Fruit fly (Drosophila melanogaster): ENCODE data around the gene Efa6.

Efa6 gene

dm6 chr3R:22595293-22595868 lies 7.8 kb downstream of the Efa6 start:
- no peak for TF ChIP-seq CrebA (GFP tag; optimal IDR thresholded peaks at IDR 0.05; ENCODE audit: borderline replicate concordance)
- no peak for TF ChIP-seq sv (GFP tag; optimal IDR thresholded peaks at IDR 0.05)
- TF ChIP-seq Abd-B (GFP tag; optimal IDR thresholded peaks at IDR 0.05): no peak
- TF ChIP-seq foxo (GFP tag; optimal IDR thresholded peaks at IDR 0.05): no peak
- TF ChIP-seq lola (GFP tag; optimal IDR thresholded peaks at IDR 0.05): no peak
- TF ChIP-seq pan (optimal IDR thresholded peaks at IDR 0.05): no peak
- TF ChIP-seq brk (GFP tag; optimal IDR thresholded peaks at IDR 0.05): no peak
- TF ChIP-seq dl (GFP tag; optimal IDR thresholded peaks at IDR 0.05; ENCODE audit: insufficient read depth in 1 of 2, partially characterized antibody in 2 of 2): no peak
- TF ChIP-seq Sp1 (GFP tag; optimal IDR thresholded peaks at IDR 0.05): no peak
- TF ChIP-seq dmrt93B (GFP tag; optimal IDR thresholded peaks at IDR 0.05): no peak

- TF ChIP-seq Sp1 (GFP tag; optimal IDR thresholded peaks at IDR 0.05) (no peak), Dfd (GFP tag; optimal IDR thresholded peaks at IDR 0.05) (peak; percentile 54)
These were observed 8.9 kb downstream of the Efa6 start for dm6 chr3R:22596450-22596849.

DNA sequence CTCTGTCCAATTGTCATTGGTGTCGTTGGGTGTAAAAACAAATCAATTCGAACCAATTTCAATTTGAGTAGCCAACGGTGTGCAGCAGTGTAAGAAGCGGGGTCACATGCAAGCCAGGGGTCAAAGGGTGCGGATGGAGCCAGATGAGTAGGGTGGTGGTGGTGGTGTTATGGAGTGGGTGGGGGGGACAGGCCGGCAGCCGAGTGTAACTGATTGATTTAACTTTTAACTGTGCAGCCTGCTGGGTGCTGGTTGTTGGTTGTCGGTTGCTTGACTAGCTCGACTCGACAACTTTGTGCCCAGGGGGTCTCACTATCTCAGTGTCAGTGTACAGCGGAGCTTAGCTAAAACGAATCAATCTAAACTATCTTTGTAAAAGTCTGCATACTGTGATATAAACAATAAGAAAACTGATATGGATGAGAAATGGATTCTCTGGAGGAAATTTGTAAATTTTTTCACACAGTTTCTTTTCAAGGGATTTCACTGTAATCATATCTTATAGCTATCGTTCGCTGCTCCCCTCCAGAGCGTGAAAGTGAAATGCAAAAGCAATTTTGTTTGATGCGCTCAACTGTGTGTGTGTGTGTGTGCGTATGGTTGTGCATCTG lies 9.9 kb downstream of the Efa6 start:
- no peak for TF ChIP-seq Abd-B (GFP tag; optimal IDR thresholded peaks at IDR 0.05)
- peak; percentile 53 for TF ChIP-seq HLH106 (tag; optimal IDR thresholded peaks at IDR 0.05)

DNA sequence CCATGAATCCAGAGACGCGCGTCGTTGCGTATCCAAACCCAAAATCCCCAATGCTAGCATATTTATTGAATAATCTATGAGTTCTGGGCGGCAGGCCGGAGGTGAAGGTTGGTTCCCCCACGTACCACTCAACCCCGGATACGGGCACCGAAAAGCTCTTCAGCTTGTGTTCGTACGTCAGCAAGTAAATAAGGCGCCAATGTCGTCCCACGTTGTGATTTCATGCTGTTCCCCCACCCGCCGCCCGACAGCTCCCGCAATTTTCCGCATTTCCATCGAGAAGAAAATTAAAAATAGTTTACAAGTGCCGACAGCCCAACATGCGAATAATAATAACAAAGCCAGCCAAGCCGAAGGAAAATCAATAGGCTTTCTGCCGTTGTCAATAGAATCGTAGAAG lies 11.2 kb downstream of the Efa6 start:
- no peak for TF ChIP-seq Hr83 (GFP tag; optimal IDR thresholded peaks at IDR 0.05; ENCODE audit: poor library complexity, severe bottlenecking)
- TF ChIP-seq pan (optimal IDR thresholded peaks at IDR 0.05): no peak
- TF ChIP-seq Mio (GFP tag; optimal IDR thresholded peaks at IDR 0.05): no peak
- no peak for TF ChIP-seq lola (GFP tag; optimal IDR thresholded peaks at IDR 0.05)
- TF ChIP-seq Abd-B (GFP tag; optimal IDR thresholded peaks at IDR 0.05): no peak
- TF ChIP-seq Hnf4 (GFP tag; optimal IDR thresholded peaks at IDR 0.05): no peak
- TF ChIP-seq rgr (GFP tag; optimal IDR thresholded peaks at IDR 0.05): no peak

- no peak for TF ChIP-seq Vsx2 (GFP tag; optimal IDR thresholded peaks at IDR 0.05; ENCODE audit: partially characterized antibody)
- no peak for TF ChIP-seq OdsH (GFP tag; optimal IDR thresholded peaks at IDR 0.05)
- peak; percentile 90 for TF ChIP-seq Dfd (GFP tag; optimal IDR thresholded peaks at IDR 0.05)
- no peak for TF ChIP-seq Hr78 (GFP tag; optimal IDR thresholded peaks at IDR 0.05)
These were observed 15.2 kb downstream of the Efa6 start for dm6 chr3R:22602783-22603182.

DNA sequence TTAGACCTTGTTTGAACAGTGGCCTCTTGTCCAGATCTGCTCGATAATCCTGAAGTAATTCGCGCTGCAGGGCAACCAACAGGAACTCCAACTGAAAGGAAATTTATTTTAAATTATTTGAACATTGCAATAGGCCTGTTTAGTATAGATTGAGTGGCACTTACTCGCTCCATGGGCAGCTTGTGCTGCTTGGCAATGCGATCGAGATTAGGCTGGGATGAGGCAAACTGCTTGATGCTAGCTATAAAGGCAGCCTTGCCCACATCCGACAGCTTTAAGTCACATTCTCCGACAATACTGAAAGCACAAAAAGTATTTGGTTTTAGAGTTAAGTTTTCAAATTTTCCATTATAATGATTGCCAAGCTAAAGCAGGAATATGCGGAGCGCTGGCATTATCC lies 21.6 kb downstream of the Efa6 start, which contains the start of gene CG13843:
TSS of gene CG13843 (plus strand) at position 301 of the 400 bp plus-strand sequence.
- TF ChIP-seq Myc (optimal IDR thresholded peaks at IDR 0.05): no peak
- no peak for TF ChIP-seq sv (GFP tag; optimal IDR thresholded peaks at IDR 0.05)
- TF ChIP-seq usp (GFP tag; optimal IDR thresholded peaks at IDR 0.05): no peak
- TF ChIP-seq Sp1 (GFP tag; optimal IDR thresholded peaks at IDR 0.05): no peak
- no peak for TF ChIP-seq Rel (GFP tag; optimal IDR thresholded peaks at IDR 0.05)
- TF ChIP-seq Rel (tag; optimal IDR thresholded peaks at IDR 0.05): no peak

dm6 chr3R:22613448-22613847 lies 25.9 kb downstream of the Efa6 start, which contains the start of the genes CG31156 and mRRF2:
Gene CG31156, minus strand, starts transcription at chr3R:22613656.
Gene mRRF2, plus strand, starts transcription at chr3R:22613686.
- TF ChIP-seq foxo (GFP tag; optimal IDR thresholded peaks at IDR 0.05) (no peak), N (GFP tag; optimal IDR thresholded peaks at IDR 0.05) (no peak), jim (GFP tag; optimal IDR thresholded peaks at IDR 0.05) (no peak), woc (GFP tag; optimal IDR thresholded peaks at IDR 0.05) (no peak), fru (GFP tag; optimal IDR thresholded peaks at IDR 0.05) (no peak), CG32264 (GFP tag; optimal IDR thresholded peaks at IDR 0.05) (no peak)
